Fruit fly (Drosophila melanogaster): ENCODE data around the gene Mipp1.

Mipp1 gene

dm6 chr3L:16584074-16584578, 11.0 kb upstream of the Mipp1 start, which contains the start of gene UQCR-C2 (continued):
- TF ChIP-seq HmgZ (tag; optimal IDR thresholded peaks at IDR 0.05) (peak; percentile 75), Trl (optimal IDR thresholded peaks at IDR 0.05) (no peak), Trl (GFP tag; optimal IDR thresholded peaks at IDR 0.05) (no peak), CG42726 (GFP tag; IDR thresholded peaks at IDR 0.05; ENCODE audit: partially characterized antibody) (peak; percentile 44; the same call in 1 of the 2 replicates), Oli (tag; optimal IDR thresholded peaks at IDR 0.05) (no peak), Lim3 (GFP tag; IDR thresholded peaks at IDR 0.05) (no peak), MESR4 (GFP tag; optimal IDR thresholded peaks at IDR 0.05) (peak; percentile 96), Neu2 (GFP tag; optimal IDR thresholded peaks at IDR 0.05; ENCODE audit: borderline replicate concordance) (no peak), Blimp-1 (GFP tag; optimal IDR thresholded peaks at IDR 0.05) (no peak), CG7987 (GFP tag; optimal IDR thresholded peaks at IDR 0.05) (no peak), CkIIα-i1 (GFP tag; IDR thresholded peaks at IDR 0.05) (no peak), CG8765 (GFP tag; IDR thresholded peaks at IDR 0.05) (no peak), CG14710 (tag; optimal IDR thresholded peaks at IDR 0.05) (peak; percentile 58), CG9215 (GFP tag; IDR thresholded peaks at IDR 0.05) (no peak), E2f2 (GFP tag; IDR thresholded peaks at IDR 0.05) (peak; percentile 63), Atf-2 (GFP tag; optimal IDR thresholded peaks at IDR 0.05) (no peak), gt (GFP tag; IDR thresholded peaks at IDR 0.05) (no peak), ind (GFP tag; optimal IDR thresholded peaks at IDR 0.05) (no peak), CG5245 (GFP tag; optimal IDR thresholded peaks at IDR 0.05) (no peak), Sin3A (optimal IDR thresholded peaks at IDR 0.05) (peak; percentile 39), pho (GFP tag; optimal IDR thresholded peaks at IDR 0.05) (no peak), CG3407 (GFP tag; optimal IDR thresholded peaks at IDR 0.05) (no peak), CG32532 (GFP tag; IDR thresholded peaks at IDR 0.05) (peak; percentile 16; the same call in 1 of the 2 replicates), CG4404 (GFP tag; IDR thresholded peaks at IDR 0.05) (no peak), Drgx (GFP tag; IDR thresholded peaks at IDR 0.05) (no peak), CG13287 (GFP tag; IDR thresholded peaks at IDR 0.05; ENCODE audit: partially characterized antibody) (peak; percentile 19; the same call in 1 of the 2 replicates), BEAF-32 (GFP tag; optimal IDR thresholded peaks at IDR 0.05) (peak; percentile 61), Side (GFP tag; optimal IDR thresholded peaks at IDR 0.05) (peak; percentile 1), Ets65A (GFP tag) (peak; percentile 87), Dll (GFP tag; IDR thresholded peaks at IDR 0.05; ENCODE audit: partially characterized antibody) (no peak), CG34224 (GFP tag; IDR thresholded peaks at IDR 0.05; ENCODE audit: partially characterized antibody) (no peak; the same call in 2 of the 3 replicates), D (optimal IDR thresholded peaks at IDR 0.05) (no peak), D (GFP tag; optimal IDR thresholded peaks at IDR 0.05) (no peak), pum (GFP tag; optimal IDR thresholded peaks at IDR 0.05) (no peak), Dref (GFP tag; IDR thresholded peaks at IDR 0.05) (peak; percentile 37), lmd (GFP tag; IDR thresholded peaks at IDR 0.05) (0 out of 2 replicates have a peak, but pooled peaks have one; percentile 6), Max (GFP tag; optimal IDR thresholded peaks at IDR 0.05) (peak; percentile 9), ci (GFP tag; IDR thresholded peaks at IDR 0.05) (peak; percentile 6; the same call in 1 of the 3 replicates), MBD-R2 (GFP tag; IDR thresholded peaks at IDR 0.05) (peak; percentile 86), Hmr (GFP tag; optimal IDR thresholded peaks at IDR 0.05) (peak; percentile 8), CG17568 (GFP tag; optimal IDR thresholded peaks at IDR 0.05) (no peak), CG9437 (GFP tag; optimal IDR thresholded peaks at IDR 0.05) (peak; percentile 84), Lhr (GFP tag; optimal IDR thresholded peaks at IDR 0.05) (peak; percentile 51), CG34376 (GFP tag; optimal IDR thresholded peaks at IDR 0.05) (peak; percentile 44), CG12155 (GFP tag; optimal IDR thresholded peaks at IDR 0.05) (no peak), Doc3 (GFP tag; IDR thresholded peaks at IDR 0.05; ENCODE audit: partially characterized antibody) (peak; percentile 33; the same call in 1 of the 3 replicates), peb (GFP tag; IDR thresholded peaks at IDR 0.05) (no peak), CG15011 (GFP tag; optimal IDR thresholded peaks at IDR 0.05) (no peak), gcm2 (GFP tag; optimal IDR thresholded peaks at IDR 0.05) (no peak), Nf-YB (GFP tag; optimal IDR thresholded peaks at IDR 0.05) (no peak), CoRest (tag; optimal IDR thresholded peaks at IDR 0.05) (peak; percentile 40)
